Fruit fly (Drosophila melanogaster): ENCODE results near the gene CG7330.

CG7330 gene

dm6 chr3L:18166977-18167528 is 18.3 kb downstream of the CG7330 start (continued):
- TF ChIP-seq Opbp (GFP tag; IDR thresholded peaks at IDR 0.05; ENCODE audit: partially characterized antibody) (no peak; the same call in 1 of the 3 replicates), amos (GFP tag; IDR thresholded peaks at IDR 0.05; ENCODE audit: partially characterized antibody) (peak; percentile 61), knrl (GFP tag; IDR thresholded peaks at IDR 0.05; ENCODE audit: partially characterized antibody) (0 out of 3 replicates have a peak, but pooled peaks have one; percentile 24), pros (GFP tag; optimal IDR thresholded peaks at IDR 0.05) (peak; percentile 33), Hey (tag; optimal IDR thresholded peaks at IDR 0.05) (peak; percentile 37), CG18476 (GFP tag; optimal IDR thresholded peaks at IDR 0.05) (no peak), Aef1 (GFP tag; IDR thresholded peaks at IDR 0.05) (no peak), Sox100B (GFP tag; optimal IDR thresholded peaks at IDR 0.05) (no peak), CG6689 (GFP tag; IDR thresholded peaks at IDR 0.05) (0 out of 2 replicates have a peak, but pooled peaks have one; percentile 19), phol (tag; optimal IDR thresholded peaks at IDR 0.05) (peak; percentile 7), Bgb (GFP tag; IDR thresholded peaks at IDR 0.05; ENCODE audit: partially characterized antibody) (peak; percentile 47)

- TF ChIP-seq Spps (tag; optimal IDR thresholded peaks at IDR 0.05) (no peak), CG14050 (GFP tag; IDR thresholded peaks at IDR 0.05) (no peak), sqz (GFP tag; optimal IDR thresholded peaks at IDR 0.05) (no peak), chinmo (GFP tag; IDR thresholded peaks at IDR 0.05; ENCODE audit: partially characterized antibody) (0 out of 4 replicates have a peak, but pooled peaks have one; percentile 57), crol (GFP tag; IDR thresholded peaks at IDR 0.05) (peak; percentile 52; the same call in 1 of the 2 replicates), Hr39 (optimal IDR thresholded peaks at IDR 0.05) (peak; percentile 49), pnt (GFP tag; optimal IDR thresholded peaks at IDR 0.05) (no peak), knrl (GFP tag; IDR thresholded peaks at IDR 0.05; ENCODE audit: partially characterized antibody) (no peak), ara (GFP tag; IDR thresholded peaks at IDR 0.05) (0 out of 2 replicates have a peak, but pooled peaks have one; percentile 20), Atf6 (GFP tag; IDR thresholded peaks at IDR 0.05) (no peak)
Observed at dm6 chr3L:18171093-18171492, 22.4 kb downstream of the CG7330 start.

- TF ChIP-seq Hr3 (GFP tag; optimal IDR thresholded peaks at IDR 0.05) (no peak), Pdp1 (GFP tag; optimal IDR thresholded peaks at IDR 0.05) (peak in 1 of 2 experiments; percentile 41)
Observed at dm6 chr3L:18172064-18172696, 23.5 kb downstream of the CG7330 start.

- TF ChIP-seq bab2 (GFP tag; optimal IDR thresholded peaks at IDR 0.05) (no peak), CG34224 (GFP tag; IDR thresholded peaks at IDR 0.05; ENCODE audit: partially characterized antibody) (no peak), cad (GFP tag; optimal IDR thresholded peaks at IDR 0.05) (peak; percentile 97), Gug (GFP tag; IDR thresholded peaks at IDR 0.05) (no peak), lmd (GFP tag; IDR thresholded peaks at IDR 0.05) (no peak), Antp (GFP tag; optimal IDR thresholded peaks at IDR 0.05) (no peak), Dek (tag; optimal IDR thresholded peaks at IDR 0.05) (no peak), CG7963 (GFP tag; IDR thresholded peaks at IDR 0.05; ENCODE audit: partially characterized antibody) (no peak), jing (GFP tag; optimal IDR thresholded peaks at IDR 0.05) (no peak), en (GFP tag; optimal IDR thresholded peaks at IDR 0.05) (no peak), salm (tag; optimal IDR thresholded peaks at IDR 0.05) (no peak), CG7372 (GFP tag; IDR thresholded peaks at IDR 0.05) (no peak), D19A (tag; optimal IDR thresholded peaks at IDR 0.05) (no peak), CG7271 (tag; optimal IDR thresholded peaks at IDR 0.05) (peak; percentile 72), eyg (GFP tag; optimal IDR thresholded peaks at IDR 0.05) (no peak), trh (GFP tag; optimal IDR thresholded peaks at IDR 0.05) (no peak), CG1024 (GFP tag; IDR thresholded peaks at IDR 0.05) (no peak), inv (GFP tag; IDR thresholded peaks at IDR 0.05; ENCODE audit: partially characterized antibody) (no peak), ash1 (GFP tag; optimal IDR thresholded peaks at IDR 0.05) (no peak), CG17829 (tag; optimal IDR thresholded peaks at IDR 0.05) (no peak), CG7839 (tag; optimal IDR thresholded peaks at IDR 0.05) (no peak), Pdp1 (GFP tag; optimal IDR thresholded peaks at IDR 0.05) (no peak), Opbp (GFP tag; IDR thresholded peaks at IDR 0.05; ENCODE audit: partially characterized antibody) (no peak), Hmx (GFP tag; optimal IDR thresholded peaks at IDR 0.05) (no peak), Sry-β (GFP tag; optimal IDR thresholded peaks at IDR 0.05) (no peak)
Observed at dm6 chr3L:18173668-18174067, 24.9 kb downstream of the CG7330 start.

All from whole organism, embryonic.